Worm (Caenorhabditis elegans) whole organism, L4/young adult: Measurements from ENCODE around the gene swt-5.

Experiments used
- W03F9.2 ChIP-seq: fragments of 150-350 bp; optimal IDR thresholded peaks from 2 replicates; lab custom pipeline; 2014; ENCODE audit warnings: missing biosample characterization, missing genetic modification characterization
- dao-5 ChIP-seq: sonication (generic microtip); optimal IDR thresholded peaks from 2 replicates; lab custom pipeline; 2016; ENCODE audit warnings: missing genotype, missing genetic modification characterization, moderate library complexity, missing compliant biosample characterization
- him-1 ChIP-seq: sonication (generic microtip); optimal IDR thresholded peaks from 2 replicates; lab custom pipeline; 2016; ENCODE audit warnings: missing genotype, missing genetic modification reagents, missing genetic modification characterization, missing compliant biosample characterization

DNA sequence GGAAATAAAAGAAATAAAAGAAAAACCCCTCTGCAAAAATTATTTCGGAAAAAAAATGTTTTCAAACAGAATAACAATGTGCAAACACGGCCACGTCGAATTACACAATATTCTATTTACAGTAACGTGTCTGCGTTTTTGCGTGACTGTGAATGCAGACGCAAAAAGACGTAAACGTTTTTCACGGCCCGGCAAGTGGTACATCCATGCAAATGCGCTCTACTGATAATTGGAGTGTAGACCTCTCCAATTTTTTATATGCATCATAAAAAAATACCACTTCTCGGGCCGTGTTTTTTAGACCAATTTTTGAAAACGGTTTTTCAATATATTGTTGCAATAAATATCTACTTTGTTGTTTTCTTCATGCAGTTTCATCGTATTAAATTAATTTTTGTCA, 48.3 kb downstream of the swt-5 start, which contains the start of gene nstp-10:
- TF ChIP-seq him-1 (tag; lab: Kevin White, UChicago) (no peak), dao-5 (tag; lab: Kevin White, UChicago) (no peak), W03F9.2 (tag; lab: Kevin White, UChicago) (peak; percentile 65)
